Worm (Caenorhabditis elegans): Measurements from ENCODE around the gene pld-1.
A peak's percentile ranks its signal among the peaks of the same experiment; 100 is the strongest.

Gene pld-1

ce11 chrII:5081124-5081913 lies 10.2 kb downstream of the pld-1 start, which contains the start of gene dsh-2 (continued):
- TF ChIP-seq sup-37 (GFP tag; optimal IDR thresholded peaks at IDR 0.05) = no peak
- TF ChIP-seq xbp-1 (tag; optimal IDR thresholded peaks at IDR 0.05) = peak; percentile 42
- TF ChIP-seq nhr-28 (tag; optimal IDR thresholded peaks at IDR 0.05) = no peak

DNA sequence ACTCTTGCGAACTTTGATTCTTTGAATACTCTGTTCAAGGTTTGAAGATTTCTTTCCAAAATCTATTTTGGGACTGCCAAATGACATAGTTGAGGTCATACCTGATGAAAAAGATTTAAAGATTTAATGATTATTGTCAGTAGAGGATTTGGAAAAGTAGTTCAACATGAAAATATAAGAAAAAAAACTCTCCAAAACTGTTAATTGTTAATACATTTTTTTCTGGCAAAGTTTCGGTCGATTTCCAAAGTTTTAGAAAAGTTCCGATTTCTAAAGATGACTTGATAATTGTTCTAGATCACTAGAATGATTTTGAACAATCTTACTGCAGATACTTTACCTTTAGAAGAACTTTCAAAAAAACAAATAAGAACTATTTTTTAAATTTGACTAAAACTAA lies 20.2 kb downstream of the pld-1 start, which contains the start of gene C27A2.7:
C27A2.7 (minus strand) TSS at position 101 of the 400 bp plus-strand sequence.
- TF ChIP-seq ztf-11 (tag; optimal IDR thresholded peaks at IDR 0.05) (no peak), isw-1 (GFP tag; IDR thresholded peaks at IDR 0.05) (no peak), efl-1 (optimal IDR thresholded peaks at IDR 0.05) (no peak), efl-1 (GFP tag; optimal IDR thresholded peaks at IDR 0.05 in 1 of 2) (no peak), pqm-1 (tag; optimal IDR thresholded peaks at IDR 0.05) (no peak), Y116A8C.19 (tag; optimal IDR thresholded peaks at IDR 0.05; ENCODE audit: borderline replicate concordance) (no peak), nhr-28 (tag; optimal IDR thresholded peaks at IDR 0.05) (no peak), pag-3 (tag; optimal IDR thresholded peaks at IDR 0.05; ENCODE audit: borderline replicate concordance, insufficient read depth) (no peak), nhr-20 (tag; optimal IDR thresholded peaks at IDR 0.05) (no peak), lsy-2 (tag; optimal IDR thresholded peaks at IDR 0.05) (no peak), C34B4.2 (tag; optimal IDR thresholded peaks at IDR 0.05) (no peak), fkh-10 (GFP tag; optimal IDR thresholded peaks at IDR 0.05) (no peak), hlh-4 (tag; optimal IDR thresholded peaks at IDR 0.05) (no peak), mdl-1 (tag; optimal IDR thresholded peaks at IDR 0.05) (no peak), lir-3 (tag; optimal IDR thresholded peaks at IDR 0.05; ENCODE audit: poor library complexity) (no peak), fos-1 (tag; optimal IDR thresholded peaks at IDR 0.05) (no peak), egl-13 (tag; optimal IDR thresholded peaks at IDR 0.05) (no peak), unc-98 (GFP tag; IDR thresholded peaks at IDR 0.05) (no peak)

DNA sequence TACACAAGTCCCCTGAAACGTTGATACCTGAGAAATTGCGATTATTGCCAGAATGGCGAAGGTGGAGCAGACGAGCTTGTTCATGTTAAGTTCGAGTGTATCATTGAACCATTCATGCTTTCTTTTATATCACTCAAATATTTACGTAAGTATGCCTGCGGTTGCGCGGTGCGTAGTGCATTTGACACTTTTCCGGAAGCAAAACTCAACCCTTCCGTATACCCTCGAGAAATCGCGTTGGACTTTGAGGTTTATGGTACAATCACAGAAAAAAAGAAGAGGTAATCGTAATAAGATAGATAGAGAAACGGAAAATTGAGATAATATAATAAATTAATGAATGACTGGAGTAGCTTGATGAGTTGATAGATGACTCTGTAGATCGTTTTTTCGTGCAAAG lies 22.0 kb downstream of the pld-1 start, which contains the start of gene idpb-2:
idpb-2 (minus strand) TSS at position 101 of the 400 bp plus-strand sequence.
- TF ChIP-seq fos-1 (tag; optimal IDR thresholded peaks at IDR 0.05) (no peak), unc-130 (tag; optimal IDR thresholded peaks at IDR 0.05) (no peak), ets-5 (GFP tag; IDR thresholded peaks at IDR 0.05) (no peak), C34B4.2 (tag; optimal IDR thresholded peaks at IDR 0.05) (no peak), ceh-63 (GFP tag; optimal IDR thresholded peaks at IDR 0.05) (no peak), ztf-11 (tag; optimal IDR thresholded peaks at IDR 0.05) (no peak), elt-2 (tag; optimal IDR thresholded peaks at IDR 0.05) (no peak), unc-30 (tag; optimal IDR thresholded peaks at IDR 0.05) (no peak), alr-1 (tag; optimal IDR thresholded peaks at IDR 0.05; ENCODE audit: borderline replicate concordance) (no peak)

- TF ChIP-seq nhr-47 (tag; optimal IDR thresholded peaks at IDR 0.05) (no peak), lin-15B (tag; optimal IDR thresholded peaks at IDR 0.05) (no peak), dsc-1 (tag; optimal IDR thresholded peaks at IDR 0.05) (peak; percentile 64), nhr-76 (tag; optimal IDR thresholded peaks at IDR 0.05) (no peak), egl-13 (tag; optimal IDR thresholded peaks at IDR 0.05) (peak; percentile 42), fkh-8 (tag; optimal IDR thresholded peaks at IDR 0.05) (peak; percentile 76)
These were observed 23.6 kb downstream of the pld-1 start, which contains the start of gene C27A2.8 for ce11 chrII:5067927-5068326. C27A2.8 (minus strand) TSS chrII:5068043.

DNA sequence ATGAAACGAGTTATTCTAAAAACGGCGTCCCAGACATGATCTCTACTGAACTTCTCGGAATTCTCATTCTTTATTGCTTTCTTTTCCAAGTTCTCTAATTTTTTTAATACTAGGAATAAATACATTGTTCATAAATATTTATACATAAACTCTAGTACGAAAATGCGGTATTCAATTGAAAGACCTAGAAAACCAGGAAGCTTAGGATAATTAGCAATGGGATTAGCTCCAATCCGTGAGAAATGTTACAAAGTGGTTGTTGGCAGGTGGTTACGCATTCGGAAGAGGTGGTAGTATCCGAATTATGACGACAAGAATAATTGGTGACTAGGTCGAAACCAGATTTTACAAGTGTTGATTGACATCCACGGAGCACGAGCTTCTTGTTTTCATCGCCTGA lies 24.5 kb downstream of the pld-1 start:
- TF ChIP-seq ceh-63 (GFP tag; optimal IDR thresholded peaks at IDR 0.05) (no peak), lin-13 (GFP tag; optimal IDR thresholded peaks at IDR 0.05) (no peak), ztf-4 (tag; optimal IDR thresholded peaks at IDR 0.05) (no peak), swsn-7 (tag; optimal IDR thresholded peaks at IDR 0.05) (no peak), sox-4 (tag; optimal IDR thresholded peaks at IDR 0.05) (peak; percentile 2), nhr-85 (tag) (no peak), dsc-1 (tag; optimal IDR thresholded peaks at IDR 0.05) (peak; percentile 92), pag-3 (tag; optimal IDR thresholded peaks at IDR 0.05; ENCODE audit: borderline replicate concordance, insufficient read depth) (no peak), zip-4 (GFP tag; optimal IDR thresholded peaks at IDR 0.05) (no peak), mab-9 (GFP tag; IDR thresholded peaks at IDR 0.05) (no peak), nhr-47 (tag; optimal IDR thresholded peaks at IDR 0.05) (peak; percentile 26), lsy-2 (tag; optimal IDR thresholded peaks at IDR 0.05) (no peak), nhr-28 (tag; optimal IDR thresholded peaks at IDR 0.05) (no peak), unc-86 (tag; optimal IDR thresholded peaks at IDR 0.05) (no peak), ceh-82 (tag; optimal IDR thresholded peaks at IDR 0.05) (no peak), dpl-1 (GFP tag; optimal IDR thresholded peaks at IDR 0.05) (no peak), ceh-88 (GFP tag; IDR thresholded peaks at IDR 0.05) (no peak), fkh-10 (GFP tag; optimal IDR thresholded peaks at IDR 0.05) (no peak), nhr-237 (tag; optimal IDR thresholded peaks at IDR 0.05) (no peak)
